Worm (Caenorhabditis elegans): ENCODE data around the gene dpyd-1.

dpyd-1 gene

ce11 chrX:5476357-5476756 is 8.7 kb downstream of the dpyd-1 start:
- TF ChIP-seq mep-1 (tag; optimal IDR thresholded peaks at IDR 0.05), result no peak

ce11 chrX:5477597-5477996 is 9.9 kb downstream of the dpyd-1 start:
- TF ChIP-seq lsy-2 (tag; optimal IDR thresholded peaks at IDR 0.05) (no peak), nhr-76 (tag; optimal IDR thresholded peaks at IDR 0.05) (no peak), sem-2 (GFP tag; optimal IDR thresholded peaks at IDR 0.05) (no peak), ztf-11 (tag; optimal IDR thresholded peaks at IDR 0.05) (no peak), cnd-1 (tag; optimal IDR thresholded peaks at IDR 0.05) (no peak), unc-120 (tag; optimal IDR thresholded peaks at IDR 0.05; ENCODE audit: poor library complexity, severe bottlenecking) (no peak)

ce11 chrX:5478875-5479274 is 11.2 kb downstream of the dpyd-1 start:
- peak; percentile 39 for TF ChIP-seq elt-1 (tag; optimal IDR thresholded peaks at IDR 0.05; ENCODE audit: borderline replicate concordance, insufficient read depth)
- TF ChIP-seq tbx-8 (GFP tag; optimal IDR thresholded peaks at IDR 0.05), result no peak

- peak; percentile 9 for TF ChIP-seq pha-4 (tag; optimal IDR thresholded peaks at IDR 0.05)
- no peak for TF ChIP-seq nhr-76 (tag; optimal IDR thresholded peaks at IDR 0.05)
- TF ChIP-seq ces-1 (GFP tag; optimal IDR thresholded peaks at IDR 0.05), result no peak
These were observed 11.7 kb downstream of the dpyd-1 start, which contains the start of gene dlg-1 for ce11 chrX:5479300-5479811. Gene dlg-1, plus strand, starts transcription at chrX:5479700.

- no peak for TF ChIP-seq drap-1 (GFP tag; optimal IDR thresholded peaks at IDR 0.05)
- TF ChIP-seq mls-2 (tag; optimal IDR thresholded peaks at IDR 0.05), result peak; percentile 33
- peak; percentile 29 for TF ChIP-seq pha-4 (tag; optimal IDR thresholded peaks at IDR 0.05)
- TF ChIP-seq blmp-1 (tag; optimal IDR thresholded peaks at IDR 0.05), result peak; percentile 72
- TF ChIP-seq M03D4.4 (tag; optimal IDR thresholded peaks at IDR 0.05), result no peak
- TF ChIP-seq ham-2 (GFP tag; optimal IDR thresholded peaks at IDR 0.05), result peak; percentile 1
- TF ChIP-seq ces-1 (GFP tag; optimal IDR thresholded peaks at IDR 0.05), result no peak
- TF ChIP-seq nhr-76 (tag; optimal IDR thresholded peaks at IDR 0.05), result no peak
- no peak for TF ChIP-seq snpc-4 (tag; optimal IDR thresholded peaks at IDR 0.05)
- no peak for TF ChIP-seq bed-3 (GFP tag; optimal IDR thresholded peaks at IDR 0.05)
- TF ChIP-seq nhr-237 (tag; optimal IDR thresholded peaks at IDR 0.05), result peak; percentile 7
- peak; percentile 3 for TF ChIP-seq ztf-11 (tag; optimal IDR thresholded peaks at IDR 0.05)
- TF ChIP-seq nhr-2 (tag; optimal IDR thresholded peaks at IDR 0.05), result peak; percentile 7
- peak; percentile 11 for TF ChIP-seq mep-1 (tag; optimal IDR thresholded peaks at IDR 0.05)
These were observed 12.4 kb downstream of the dpyd-1 start for ce11 chrX:5479876-5480580.

- no peak for TF ChIP-seq nhr-237 (tag; optimal IDR thresholded peaks at IDR 0.05)
- peak; percentile 54 for TF ChIP-seq ceh-83 (GFP tag; optimal IDR thresholded peaks at IDR 0.05)
These were observed 17.7 kb downstream of the dpyd-1 start for ce11 chrX:5485284-5485927.

- TF ChIP-seq pha-4 (tag; optimal IDR thresholded peaks at IDR 0.05) (no peak), ces-1 (GFP tag; optimal IDR thresholded peaks at IDR 0.05) (peak; percentile 21), hlh-1 (tag; optimal IDR thresholded peaks at IDR 0.05) (no peak)
These were observed 18.4 kb downstream of the dpyd-1 start, which contains the start of gene C25F6.1 for ce11 chrX:5485931-5486537. Gene C25F6.1, plus strand, starts transcription at chrX:5486487.

ce11 chrX:5488867-5489266 is 21.2 kb downstream of the dpyd-1 start:
- TF ChIP-seq blmp-1 (tag; optimal IDR thresholded peaks at IDR 0.05) (peak; percentile 60), ham-2 (GFP tag; optimal IDR thresholded peaks at IDR 0.05) (no peak), lsy-2 (tag; optimal IDR thresholded peaks at IDR 0.05) (no peak), ztf-11 (tag; optimal IDR thresholded peaks at IDR 0.05) (no peak), elt-3 (tag; optimal IDR thresholded peaks at IDR 0.05) (no peak), elt-1 (tag; optimal IDR thresholded peaks at IDR 0.05; ENCODE audit: borderline replicate concordance, insufficient read depth) (peak; percentile 31)

Data from whole organism, mixed stage, embryonic.